Worm (Caenorhabditis elegans) whole organism, midembryonic: ENCODE results near the gene sde-2.

ENCODE experiments used
- T22C8.4 ChIP-seq: fragments of 200-800 bp; sonication (Bioruptor generic); IDR thresholded peaks from 2 replicates; pipeline ENCODE4 v1.3.6; 2022; ENCODE audit warnings: missing genetic modification characterization, missing compliant biosample characterization
- cog-1 ChIP-seq: sonication (generic microtip); optimal IDR thresholded peaks from 2 replicates; lab custom pipeline; 2016; ENCODE audit warnings: missing genetic modification characterization, missing compliant biosample characterization
- flt-1 ChIP-seq: fragments of 200-800 bp; sonication (Bioruptor generic); IDR thresholded peaks from 2 replicates; pipeline ENCODE4 v1.3.6; 2022; ENCODE audit warnings: missing genetic modification characterization, missing compliant biosample characterization
- med-1 ChIP-seq: sonication (generic microtip); optimal IDR thresholded peaks from 2 replicates; lab custom pipeline; 2017; ENCODE audit warnings: missing genetic modification characterization, mild to moderate bottlenecking, missing compliant biosample characterization, antibody characterized with exemption, missing genetic modification reagents; ENCODE audit not compliant: insufficient read depth
- ref-1 ChIP-seq: fragments of 200-800 bp; sonication (Bioruptor generic); conservative IDR thresholded peaks from 2 replicates; pipeline ENCODE4 v1.3.6; 2022; ENCODE audit warnings: missing genetic modification reagents, missing genetic modification characterization, missing compliant biosample characterization
- tab-1 ChIP-seq: fragments of 200-800 bp; sonication (Bioruptor generic); IDR thresholded peaks from 2 replicates; pipeline ENCODE4 v1.3.6; 2022; ENCODE audit warnings: missing genetic modification characterization, missing compliant biosample characterization
- ztf-23 ChIP-seq: fragments of 200-800 bp; sonication (Bioruptor generic); IDR thresholded peaks from 2 replicates; pipeline ENCODE4 v1.3.6; 2022; ENCODE audit warnings: missing genetic modification reagents, missing genetic modification characterization, missing compliant biosample characterization
- ztf-29 ChIP-seq: fragments of 200-800 bp; sonication (Bioruptor generic); IDR thresholded peaks from 2 replicates; pipeline ENCODE4 v1.3.6; 2022; ENCODE audit warnings: missing genetic modification reagents, missing genetic modification characterization, missing compliant biosample characterization

DNA sequence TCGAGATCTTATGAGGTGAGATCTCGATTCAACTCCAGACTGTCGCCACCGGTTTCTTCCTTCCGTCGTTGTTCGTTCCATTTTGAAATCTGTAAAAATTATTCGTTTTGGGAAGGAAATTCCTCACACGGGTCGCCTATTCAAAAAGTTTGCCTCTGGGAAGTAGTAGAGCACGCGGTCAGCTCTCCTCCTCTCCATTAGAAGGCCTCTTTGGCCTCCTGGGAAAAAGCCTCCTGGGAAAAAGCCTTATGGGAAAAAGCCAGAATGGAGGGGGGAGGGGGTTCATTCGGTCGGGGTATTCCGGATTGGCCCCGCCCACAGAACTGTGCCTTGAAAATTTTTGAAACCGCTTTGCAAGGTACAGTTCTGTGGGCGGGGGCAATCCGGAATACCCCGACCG lies 20.2 kb downstream of the sde-2 start:
- TF ChIP-seq ztf-23 (GFP tag; lab: Robert Waterston, UW): no peak
- no peak for TF ChIP-seq flt-1 (GFP tag; lab: Robert Waterston, UW)
- no peak for TF ChIP-seq cog-1 (tag; lab: Kevin White, UChicago)
- TF ChIP-seq ref-1 (GFP tag; lab: Robert Waterston, UW): no peak
- no peak for TF ChIP-seq med-1 (GFP tag; lab: Kevin White, UChicago)
- TF ChIP-seq ztf-29 (GFP tag; lab: Robert Waterston, UW): no peak
- no peak for TF ChIP-seq T22C8.4 (GFP tag; lab: Robert Waterston, UW)
- TF ChIP-seq tab-1 (GFP tag; lab: Robert Waterston, UW): no peak
